ENCODE assay signal across 4 worm cellular contexts in genomic region chrV:8428585-8429414, ce11.
A peak's percentile ranks its signal among the peaks of the same experiment; 100 is the strongest.
TF ChIP-seq lines count a peak whose summit lies in the region.

No protein-coding gene starts in this region.

TF ChIP-seq in whole organism, L1 larva, 84 proteins besides CTCF, POLR2A, EP300 and RAD21 (continued from another document and continues in another):
- TF ChIP-seq ztf-4 (tag; optimal IDR thresholded peaks at IDR 0.05; lab: Kevin White, UChicago) = no peak
- no peak for TF ChIP-seq hlh-4 (tag; optimal IDR thresholded peaks at IDR 0.05; lab: Kevin White, UChicago)
- TF ChIP-seq mep-1 (tag; optimal IDR thresholded peaks at IDR 0.05; lab: Kevin White, UChicago) = peak; percentile 53
- TF ChIP-seq efl-3 (GFP tag; optimal IDR thresholded peaks at IDR 0.05; lab: Kevin White, UChicago) = no peak
- TF ChIP-seq unc-30 (tag; optimal IDR thresholded peaks at IDR 0.05; lab: Kevin White, UChicago) = no peak
- no peak for TF ChIP-seq ceh-63 (GFP tag; optimal IDR thresholded peaks at IDR 0.05; lab: Kevin White, UChicago)
- TF ChIP-seq ceh-82 (tag; optimal IDR thresholded peaks at IDR 0.05; lab: Kevin White, UChicago) = peak in 2 of 3 experiments; percentile 12 to 34
- no peak for TF ChIP-seq lin-39 (tag; optimal IDR thresholded peaks at IDR 0.05; lab: Kevin White, UChicago)
- peak; percentile 78 for TF ChIP-seq lin-14 (GFP tag; optimal IDR thresholded peaks at IDR 0.05; lab: Kevin White, UChicago)
- peak; percentile 41 for TF ChIP-seq nhr-19 (GFP tag; conservative IDR thresholded peaks at IDR 0.05; lab: Robert Waterston, UW)
- TF ChIP-seq blmp-1 (tag; optimal IDR thresholded peaks at IDR 0.05; lab: Kevin White, UChicago) = no peak
- TF ChIP-seq F16B12.6 (tag; optimal IDR thresholded peaks at IDR 0.05; lab: Kevin White, UChicago) = no peak
- no peak for TF ChIP-seq mef-2 (tag; optimal IDR thresholded peaks at IDR 0.05; lab: Kevin White, UChicago)
- TF ChIP-seq sptf-1 (tag; optimal IDR thresholded peaks at IDR 0.05; lab: Kevin White, UChicago) = no peak
- peak; percentile 34 for TF ChIP-seq snu-23 (GFP tag; optimal IDR thresholded peaks at IDR 0.05; lab: Kevin White, UChicago)
- TF ChIP-seq lin-13 (GFP tag; optimal IDR thresholded peaks at IDR 0.05; lab: Kevin White, UChicago) = no peak
- TF ChIP-seq unc-98 (GFP tag; IDR thresholded peaks at IDR 0.05; lab: Robert Waterston, UW) = no peak
- TF ChIP-seq fkh-10 (GFP tag; optimal IDR thresholded peaks at IDR 0.05; lab: Kevin White, UChicago) = no peak
- TF ChIP-seq isw-1 (GFP tag; IDR thresholded peaks at IDR 0.05; lab: Robert Waterston, UW) = no peak; the same call in 1 of the 2 replicates
- peak; percentile 42 for TF ChIP-seq nhr-47 (tag; optimal IDR thresholded peaks at IDR 0.05; lab: Kevin White, UChicago)
- no peak for TF ChIP-seq nhr-11 (tag; optimal IDR thresholded peaks at IDR 0.05; lab: Kevin White, UChicago)
- peak; percentile 69 for TF ChIP-seq rnt-1 (tag; optimal IDR thresholded peaks at IDR 0.05; lab: Kevin White, UChicago)
- TF ChIP-seq elt-3 (tag; optimal IDR thresholded peaks at IDR 0.05; lab: Kevin White, UChicago) = no peak
- TF ChIP-seq sup-37 (GFP tag; optimal IDR thresholded peaks at IDR 0.05; lab: Kevin White, UChicago) = no peak
- no peak for TF ChIP-seq ztf-11 (tag; optimal IDR thresholded peaks at IDR 0.05; lab: Kevin White, UChicago)
- TF ChIP-seq nhr-237 (tag; optimal IDR thresholded peaks at IDR 0.05; lab: Kevin White, UChicago) = no peak
- TF ChIP-seq ama-1 (optimal IDR thresholded peaks at IDR 0.05; lab: Kevin White, UChicago) = no peak
- no peak for TF ChIP-seq pqm-1 (tag; optimal IDR thresholded peaks at IDR 0.05; lab: Kevin White, UChicago)
- no peak for TF ChIP-seq pag-3 (tag; optimal IDR thresholded peaks at IDR 0.05; lab: Kevin White, UChicago; ENCODE audit: borderline replicate concordance, insufficient read depth)
- peak; percentile 28 for TF ChIP-seq unc-86 (tag; optimal IDR thresholded peaks at IDR 0.05; lab: Kevin White, UChicago)
- TF ChIP-seq unc-130 (tag; optimal IDR thresholded peaks at IDR 0.05; lab: Kevin White, UChicago) = peak; percentile 5
- no peak for TF ChIP-seq elt-2 (tag; optimal IDR thresholded peaks at IDR 0.05; lab: Kevin White, UChicago)
- TF ChIP-seq aly-2 (tag; optimal IDR thresholded peaks at IDR 0.05; lab: Kevin White, UChicago) = no peak
- TF ChIP-seq ceh-8 (GFP tag; optimal IDR thresholded peaks at IDR 0.05; lab: Kevin White, UChicago) = no peak

TF ChIP-seq in whole organism, L2 larva, 48 proteins besides CTCF, POLR2A, EP300 and RAD21 (continued from another document):
- TF ChIP-seq lsy-2 (tag; optimal IDR thresholded peaks at IDR 0.05; lab: Kevin White, UChicago) (peak in 1 of 2 experiments; percentile 20), unc-55 (GFP tag; optimal IDR thresholded peaks at IDR 0.05; lab: Kevin White, UChicago) (peak; percentile 60), lin-11 (tag; optimal IDR thresholded peaks at IDR 0.05; lab: Kevin White, UChicago) (no peak), alr-1 (tag; optimal IDR thresholded peaks at IDR 0.05; lab: Kevin White, UChicago) (no peak)
TF ChIP-seq in whole organism, L2 larva: peak in this region for 4.

TF ChIP-seq in whole organism, L3 larva, 47 proteins besides CTCF, POLR2A, EP300 and RAD21 (continued from another document):
- TF ChIP-seq pqm-1 (tag; optimal IDR thresholded peaks at IDR 0.05; lab: Kevin White, UChicago) (no peak), eor-1 (tag; optimal IDR thresholded peaks at IDR 0.05; lab: Kevin White, UChicago) (no peak), fkh-2 (tag; optimal IDR thresholded peaks at IDR 0.05; lab: Kevin White, UChicago) (no peak), egl-5 (tag; optimal IDR thresholded peaks at IDR 0.05; lab: Kevin White, UChicago) (peak; percentile 54), tbx-2 (tag; optimal IDR thresholded peaks at IDR 0.05; lab: Kevin White, UChicago) (no peak)

TF ChIP-seq in whole organism, L4 larva, 104 proteins besides CTCF, POLR2A, EP300 and RAD21 (continued from another document):
- no peak for TF ChIP-seq R02D3.7 (tag; optimal IDR thresholded peaks at IDR 0.05; lab: Kevin White, UChicago)
